Worm (Caenorhabditis elegans) whole organism, young adult: ENCODE data around the gene ndc-80.

Source experiments
- attf-6 ChIP-seq: fragments of 200-800 bp; sonication (Bioruptor generic); IDR thresholded peaks from 2 replicates; pipeline ENCODE4 v1.3.6; 2022; ENCODE audit warnings: missing genetic modification reagents, missing genetic modification characterization, missing compliant biosample characterization
- pbrm-1 ChIP-seq: fragments of 200-800 bp; sonication (Bioruptor generic); IDR thresholded peaks from 2 replicates; pipeline ENCODE4 v1.3.6; 2022; ENCODE audit warnings: missing genetic modification reagents, missing genetic modification characterization, missing compliant biosample characterization
- unc-130 ChIP-seq: sonication (generic microtip); optimal IDR thresholded peaks from 2 replicates; lab custom pipeline; 2016; ENCODE audit warnings: missing genetic modification reagents, missing genetic modification characterization, missing compliant biosample characterization
- unc-62 ChIP-seq: fragments of 150-350 bp; optimal IDR thresholded peaks from 2 replicates; lab custom pipeline; 2014; ENCODE audit warnings: missing biosample characterization, missing genetic modification reagents, missing genetic modification characterization

- TF ChIP-seq attf-6 (GFP tag; lab: Robert Waterston, UW) = no peak
- no peak for TF ChIP-seq pbrm-1
- no peak for TF ChIP-seq unc-130 (GFP tag; lab: Kevin White, UChicago)
- TF ChIP-seq unc-62 (GFP tag; lab: Kevin White, UChicago) = no peak
These were observed 38.8 kb upstream of the ndc-80 start, which contains the start of gene T04B2.3 for ce11 chrIV:10047108-10047507.
